Fruit fly (Drosophila melanogaster) whole organism, prepupa: ENCODE results near the gene Tcs6.

Source experiments
- Blimp-1 ChIP-seq: fragments of 200-800 bp; sonication (Bioruptor generic); optimal IDR thresholded peaks from 3 replicates; lab custom pipeline; 2017; ENCODE audit warnings: missing biosample characterization, missing genetic modification characterization, mild to moderate bottlenecking, moderate library complexity, missing genetic modification reagents
- CG10631 ChIP-seq: fragments of 200-800 bp; sonication (Bioruptor generic); optimal IDR thresholded peaks from 2 replicates; lab custom pipeline; 2016; ENCODE audit warnings: missing biosample characterization, missing genetic modification characterization
- CG10669 ChIP-seq: fragments of 200-800 bp; sonication (Bioruptor generic); optimal IDR thresholded peaks from 3 replicates; lab custom pipeline; 2018; ENCODE audit warnings: missing biosample characterization, mild to moderate bottlenecking, missing genetic modification characterization, moderate library complexity
- CG11294 ChIP-seq: fragments of 200-800 bp; sonication (Bioruptor generic); IDR thresholded peaks from 2 replicates; pipeline ENCODE4 v1.3.6; 2022; ENCODE audit warnings: missing biosample characterization, missing genetic modification characterization
- CG11902 ChIP-seq: fragments of 200-800 bp; sonication (Bioruptor generic); optimal IDR thresholded peaks from 3 replicates; lab custom pipeline; 2016; ENCODE audit warnings: missing biosample characterization, missing genetic modification characterization
- CG15336 ChIP-seq: fragments of 200-800 bp; sonication (Bioruptor generic); IDR thresholded peaks from 2 replicates; pipeline ENCODE4 v1.3.6; 2022; ENCODE audit warnings: missing biosample characterization, missing genetic modification characterization
- CG1621 ChIP-seq: fragments of 200-800 bp; sonication (Bioruptor generic); optimal IDR thresholded peaks from 3 replicates; lab custom pipeline; 2018; ENCODE audit warnings: missing biosample characterization, mild to moderate bottlenecking, missing genetic modification characterization
- CG16779 ChIP-seq: fragments of 200-800 bp; sonication (Bioruptor generic); optimal IDR thresholded peaks from 3 replicates; lab custom pipeline; 2017; ENCODE audit warnings: missing biosample characterization, mild to moderate bottlenecking, missing genetic modification characterization
- CG31627 ChIP-seq: fragments of 200-800 bp; sonication (Bioruptor generic); optimal IDR thresholded peaks from 3 replicates; lab custom pipeline; 2016; ENCODE audit warnings: missing biosample characterization, missing genetic modification characterization
- CG32006 ChIP-seq: fragments of 200-800 bp; sonication (Bioruptor generic); optimal IDR thresholded peaks from 3 replicates; lab custom pipeline; 2017; ENCODE audit warnings: missing biosample characterization, mild to moderate bottlenecking, missing genetic modification characterization
- CG3919 ChIP-seq: fragments of 200-800 bp; sonication (Bioruptor generic); optimal IDR thresholded peaks from 3 replicates; lab custom pipeline; 2016; ENCODE audit warnings: missing biosample characterization, missing genetic modification characterization
- CG6163 ChIP-seq: fragments of 200-800 bp; sonication (Bioruptor generic); IDR thresholded peaks from 3 replicates; pipeline ENCODE4 v1.3.6; 2022; ENCODE audit warnings: missing biosample characterization, missing genetic modification characterization
- CG6792 ChIP-seq: fragments of 200-800 bp; sonication (Bioruptor generic); optimal IDR thresholded peaks from 3 replicates; lab custom pipeline; 2016; ENCODE audit warnings: missing biosample characterization, missing genetic modification characterization
- CG6808 ChIP-seq: fragments of 200-800 bp; sonication (Bioruptor generic); optimal IDR thresholded peaks from 3 replicates; lab custom pipeline; 2017; ENCODE audit warnings: missing biosample characterization, missing genetic modification characterization, mild to moderate bottlenecking, moderate library complexity, missing genetic modification reagents
- CG7368 ChIP-seq: fragments of 200-800 bp; sonication (Bioruptor generic); optimal IDR thresholded peaks from 3 replicates; lab custom pipeline; 2016; ENCODE audit warnings: missing biosample characterization, missing genetic modification characterization
- CG8119 ChIP-seq: fragments of 200-800 bp; sonication (Bioruptor generic); IDR thresholded peaks from 3 replicates; pipeline ENCODE4 v1.3.6; 2022; ENCODE audit warnings: missing biosample characterization, missing genetic modification characterization
- CG8319 ChIP-seq: fragments of 200-800 bp; sonication (Bioruptor generic); optimal IDR thresholded peaks from 3 replicates; lab custom pipeline; 2016; ENCODE audit warnings: missing biosample characterization, missing genetic modification characterization
- CG8632 ChIP-seq: fragments of 200-800 bp; sonication (Bioruptor generic); optimal IDR thresholded peaks from 3 replicates; lab custom pipeline; 2016; ENCODE audit warnings: missing biosample characterization, missing genetic modification characterization
- Eip75B ChIP-seq: fragments of 200-800 bp; sonication (Bioruptor generic); optimal IDR thresholded peaks from 3 replicates; lab custom pipeline; 2016; ENCODE audit warnings: missing biosample characterization, missing genetic modification characterization
- Eip78C ChIP-seq: fragments of 200-800 bp; sonication (Bioruptor generic); peaks from one replicate; lab custom pipeline; 2016; ENCODE audit warnings: missing biosample characterization, missing genetic modification characterization
- Eip93F ChIP-seq: fragments of 200-800 bp; sonication (Bioruptor generic); optimal IDR thresholded peaks from 2 replicates; lab custom pipeline; 2016; ENCODE audit warnings: missing biosample characterization, mild to moderate bottlenecking, missing genetic modification characterization
- Ets21C ChIP-seq: fragments of 200-800 bp; sonication (Bioruptor generic); optimal IDR thresholded peaks from 3 replicates; lab custom pipeline; 2016; ENCODE audit warnings: missing biosample characterization, missing genetic modification characterization
- Ets96B ChIP-seq: fragments of 200-800 bp; optimal IDR thresholded peaks from 2 replicates; lab custom pipeline; 2019; ENCODE audit warnings: missing biosample characterization, mild to moderate bottlenecking, missing genetic modification characterization, moderate library complexity
- Gug ChIP-seq: fragments of 200-800 bp; sonication (Bioruptor generic); IDR thresholded peaks from 2 replicates; pipeline ENCODE4 v1.3.6; 2022; ENCODE audit warnings: missing biosample characterization, missing genetic modification characterization
- Hr38 ChIP-seq: sonication (Bioruptor generic); optimal IDR thresholded peaks from 2 replicates; lab custom pipeline; 2016; ENCODE audit warnings: missing biosample characterization, missing genetic modification characterization
- Hr39 ChIP-seq: fragments of 200-800 bp; sonication (Bioruptor generic); optimal IDR thresholded peaks from 2 replicates; lab custom pipeline; 2016; ENCODE audit warnings: missing biosample characterization, missing genetic modification characterization
- Hr4 ChIP-seq: fragments of 200-800 bp; sonication (Bioruptor generic); optimal IDR thresholded peaks from 3 replicates; lab custom pipeline; 2016; ENCODE audit warnings: missing biosample characterization, missing genetic modification characterization
- Lpt ChIP-seq: fragments of 200-800 bp; sonication (Bioruptor generic); optimal IDR thresholded peaks from 3 replicates; lab custom pipeline; 2016; ENCODE audit warnings: missing biosample characterization, missing genetic modification characterization
- OdsH ChIP-seq: fragments of 200-800 bp; sonication (Bioruptor generic); optimal IDR thresholded peaks from 3 replicates; lab custom pipeline; 2016; ENCODE audit warnings: missing biosample characterization, missing genetic modification characterization
- Smox ChIP-seq: fragments of 200-800 bp; sonication (Bioruptor generic); optimal IDR thresholded peaks from 3 replicates; lab custom pipeline; 2016; ENCODE audit warnings: missing biosample characterization, missing genetic modification characterization
- Sox15 ChIP-seq: fragments of 200-800 bp; sonication (Bioruptor generic); optimal IDR thresholded peaks from 3 replicates; lab custom pipeline; 2016; ENCODE audit warnings: missing biosample characterization, missing genetic modification characterization
- achi ChIP-seq: fragments of 200-800 bp; sonication (Bioruptor generic); optimal IDR thresholded peaks from 3 replicates; lab custom pipeline; 2016; ENCODE audit warnings: missing biosample characterization, missing genetic modification characterization
- cyc ChIP-seq: fragments of 200-800 bp; sonication (Bioruptor generic); optimal IDR thresholded peaks from 3 replicates; lab custom pipeline; 2016; ENCODE audit warnings: missing biosample characterization, missing genetic modification characterization
- dac ChIP-seq: fragments of 200-800 bp; sonication (Bioruptor generic); optimal IDR thresholded peaks from 2 replicates; lab custom pipeline; 2017; ENCODE audit warnings: missing biosample characterization, mild to moderate bottlenecking, missing genetic modification characterization
- dsx ChIP-seq: fragments of 200-800 bp; optimal IDR thresholded peaks from 3 replicates; lab custom pipeline; 2019; ENCODE audit warnings: missing biosample characterization, mild to moderate bottlenecking, missing genetic modification characterization, moderate library complexity; ENCODE audit not compliant: poor library complexity, severe bottlenecking
- eg ChIP-seq: fragments of 200-800 bp; sonication (Bioruptor generic); IDR thresholded peaks from 3 replicates; pipeline ENCODE4 v1.3.6; 2022; ENCODE audit warnings: missing biosample characterization, missing genetic modification characterization
- esn ChIP-seq: fragments of 200-800 bp; sonication (Bioruptor generic); optimal IDR thresholded peaks from 2 replicates; lab custom pipeline; 2016; ENCODE audit warnings: missing biosample characterization, mild to moderate bottlenecking, missing genetic modification characterization, moderate library complexity
- fd59A ChIP-seq: fragments of 200-800 bp; sonication (Bioruptor generic); optimal IDR thresholded peaks from 2 replicates; lab custom pipeline; 2017; ENCODE audit warnings: missing biosample characterization, mild to moderate bottlenecking, missing genetic modification characterization, missing genetic modification reagents
- fd85E ChIP-seq: fragments of 200-800 bp; sonication (Bioruptor generic); optimal IDR thresholded peaks from 3 replicates; lab custom pipeline; 2016; ENCODE audit warnings: missing biosample characterization, missing genetic modification characterization
- fkh ChIP-seq: fragments of 200-800 bp; sonication (Bioruptor generic); optimal IDR thresholded peaks from 3 replicates; lab custom pipeline; 2017; ENCODE audit warnings: missing biosample characterization, mild to moderate bottlenecking, missing genetic modification characterization, moderate library complexity
- lz ChIP-seq: fragments of 200-800 bp; sonication (Bioruptor generic); optimal IDR thresholded peaks from 3 replicates; lab custom pipeline; 2016; ENCODE audit warnings: missing biosample characterization, missing genetic modification characterization
- pdm3 ChIP-seq: fragments of 200-800 bp; sonication (Bioruptor generic); optimal IDR thresholded peaks from 3 replicates; lab custom pipeline; 2016; ENCODE audit warnings: missing biosample characterization, missing genetic modification characterization
- salr ChIP-seq, 2 experiments: fragments of 200-800 bp; sonication (Bioruptor generic); optimal IDR thresholded peaks; 3 replicates each; lab custom pipeline; 2016 to 2018; ENCODE audit warnings: missing biosample characterization in 2 of 2, missing genetic modification characterization in 2 of 2, mild to moderate bottlenecking in 1 of 2
- spab ChIP-seq: fragments of 200-800 bp; sonication (Bioruptor generic); optimal IDR thresholded peaks from 2 replicates; lab custom pipeline; 2017; ENCODE audit warnings: missing biosample characterization, mild to moderate bottlenecking, missing genetic modification characterization, missing genetic modification reagents
- ss ChIP-seq, 2 experiments: fragments of 200-800 bp; sonication (Bioruptor generic); optimal IDR thresholded peaks; 2 replicates in 1 of 2; 3 replicates in 1 of 2; lab custom pipeline; 2017 to 2018; ENCODE audit warnings: mild to moderate bottlenecking in 2 of 2, missing biosample characterization in 2 of 2, missing genetic modification characterization in 2 of 2, moderate library complexity in 1 of 2
- svp ChIP-seq: fragments of 200-800 bp; sonication (Bioruptor generic); peaks from one replicate; lab custom pipeline; 2016; ENCODE audit warnings: missing biosample characterization, missing genetic modification characterization

The Tcs6 gene

DNA sequence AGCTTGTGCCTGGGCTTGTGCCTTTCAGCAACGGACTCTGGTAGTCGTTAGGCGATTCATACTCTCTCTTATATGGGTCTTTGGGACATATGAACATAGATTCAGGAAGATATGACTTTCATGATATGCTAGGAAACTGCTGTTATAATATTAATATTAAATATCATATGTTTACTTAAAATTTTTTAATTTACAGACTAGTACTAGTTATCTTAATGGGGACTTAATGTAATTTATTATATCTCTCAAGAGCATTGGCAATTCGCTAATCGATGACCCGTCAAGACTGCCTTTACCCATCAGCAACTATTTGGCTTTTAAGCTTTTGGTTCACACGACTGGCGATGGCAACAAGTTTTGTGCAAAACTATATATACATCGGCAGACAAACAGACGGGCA, 38.8 kb downstream of the Tcs6 start (continued):
- TF ChIP-seq fd59A (no peak), Eip93F (GFP tag; lab: Kevin White, UChicago) (no peak), CG32006 (GFP tag; lab: Kevin White, UChicago) (peak; percentile 91), pdm3 (GFP tag; lab: Kevin White, UChicago) (peak; percentile 20), CG3919 (GFP tag; lab: Kevin White, UChicago) (peak; percentile 52), esn (GFP tag; lab: Kevin White, UChicago) (no peak), CG11902 (GFP tag; lab: Kevin White, UChicago) (no peak), Smox (no peak), CG6792 (GFP tag; lab: Kevin White, UChicago) (no peak), ss (GFP tag; optimal IDR thresholded peaks at IDR 0.05; lab: Kevin White, UChicago) (no peak), spab (GFP tag; lab: Kevin White, UChicago) (peak; percentile 20)

dm6 chr3R:26017771-26018731, 40.0 kb downstream of the Tcs6 start:
- TF ChIP-seq Lpt (GFP tag; lab: Kevin White, UChicago) = peak; percentile 88
- TF ChIP-seq lz = peak; percentile 72
- peak; percentile 84 for TF ChIP-seq CG7368 (GFP tag; lab: Kevin White, UChicago)
- peak; percentile 88 for TF ChIP-seq CG32006 (GFP tag; lab: Kevin White, UChicago)
- peak; percentile 92 for TF ChIP-seq fd59A
- peak; percentile 91 for TF ChIP-seq CG3919 (GFP tag; lab: Kevin White, UChicago)
- TF ChIP-seq CG15336 = peak; percentile 85
- TF ChIP-seq CG6163 = peak; percentile 74; the same call in 2 of the 3 replicates
- peak; percentile 77 for TF ChIP-seq CG1621 (tag; lab: Kevin White, UChicago)
- peak; percentile 94 for TF ChIP-seq Ets96B
- TF ChIP-seq CG11902 (GFP tag; lab: Kevin White, UChicago) = peak; percentile 85
- TF ChIP-seq Eip78C (GFP tag; lab: Kevin White, UChicago) = peak; percentile 97
- no peak; the same call in 1 of the 2 replicates for TF ChIP-seq CG11294 (GFP tag; lab: Robert Waterston, UW)
- peak; percentile 90 for TF ChIP-seq CG8119 (GFP tag; lab: Robert Waterston, UW)
- TF ChIP-seq Hr39 (GFP tag; lab: Kevin White, UChicago) = peak; percentile 25
- TF ChIP-seq Hr38 = no peak
- TF ChIP-seq Gug = peak; percentile 54
- peak; percentile 86 for TF ChIP-seq Blimp-1 (GFP tag; lab: Kevin White, UChicago)
- peak; percentile 92 for TF ChIP-seq svp (GFP tag; lab: Kevin White, UChicago)
- TF ChIP-seq spab (GFP tag; lab: Kevin White, UChicago) = peak; percentile 95
- TF ChIP-seq CG10669 (GFP tag; lab: Kevin White, UChicago) = peak; percentile 88
- peak; percentile 63 for TF ChIP-seq fkh (GFP tag; lab: Kevin White, UChicago)
- peak; percentile 58 for TF ChIP-seq CG31627 (GFP tag; lab: Kevin White, UChicago)
- TF ChIP-seq Hr4 (GFP tag; lab: Kevin White, UChicago) = peak; percentile 61
- peak; percentile 96 for TF ChIP-seq CG6808 (GFP tag; lab: Kevin White, UChicago)
- TF ChIP-seq dac (GFP tag; lab: Kevin White, UChicago) = peak; percentile 64
- peak; percentile 84 for TF ChIP-seq CG16779 (tag; lab: Kevin White, UChicago)
- peak; percentile 93 for TF ChIP-seq CG6792 (GFP tag; lab: Kevin White, UChicago)
- peak; percentile 94 for TF ChIP-seq CG8632 (GFP tag; lab: Kevin White, UChicago)
- peak; percentile 68 for TF ChIP-seq eg
- peak; percentile 18 for TF ChIP-seq Ets21C (GFP tag; lab: Kevin White, UChicago)
- TF ChIP-seq OdsH = peak; percentile 89
- peak; percentile 68 for TF ChIP-seq Eip75B (GFP tag; lab: Kevin White, UChicago)
- peak; percentile 79 for TF ChIP-seq Smox
- peak; percentile 73 for TF ChIP-seq cyc
- TF ChIP-seq dsx (GFP tag; lab: Kevin White, UChicago) = peak; percentile 95
- peak; percentile 94 for TF ChIP-seq CG10631 (GFP tag; lab: Kevin White, UChicago)
- peak; percentile 83 for TF ChIP-seq Sox15 (GFP tag; lab: Kevin White, UChicago)
- peak; percentile 97 for TF ChIP-seq ss (GFP tag; optimal IDR thresholded peaks at IDR 0.05; lab: Kevin White, UChicago)
- peak; percentile 73 for TF ChIP-seq fd85E (GFP tag; lab: Kevin White, UChicago)
- TF ChIP-seq achi (GFP tag; lab: Kevin White, UChicago) = peak; percentile 93
- TF ChIP-seq CG8319 (GFP tag; lab: Kevin White, UChicago) = peak; percentile 85
- TF ChIP-seq salr (GFP tag; optimal IDR thresholded peaks at IDR 0.05; lab: Kevin White, UChicago) = peak; percentile 53 to 89
